Worm (Caenorhabditis elegans) whole organism, L1 larva: ENCODE results near the gene sip-1.

Source experiments
- aly-2 ChIP-seq: fragments of 150-350 bp; optimal IDR thresholded peaks from 2 replicates; lab custom pipeline; 2014; ENCODE audit warnings: missing biosample characterization, missing genetic modification characterization
- ceh-82 ChIP-seq, 3 experiments: fragments of 150-350 bp in 1 of 3; sonication (generic microtip) in 2 of 3; optimal IDR thresholded peaks; 2 replicates each; lab custom pipeline; 2014 to 2017; ENCODE audit warnings: missing biosample characterization in 3 of 3, missing genetic modification characterization in 3 of 3
- ets-5 ChIP-seq: fragments of 200-800 bp; sonication (Bioruptor generic); IDR thresholded peaks from 2 replicates; pipeline ENCODE4 v1.3.6; 2022; ENCODE audit warnings: missing genetic modification characterization, missing compliant biosample characterization
- fkh-10 ChIP-seq: sonication (generic microtip); optimal IDR thresholded peaks from 2 replicates; lab custom pipeline; 2017; ENCODE audit warnings: missing biosample characterization, missing genetic modification reagents, missing genetic modification characterization
- jun-1 ChIP-seq: fragments of 150-350 bp; optimal IDR thresholded peaks from 2 replicates; lab custom pipeline; 2014; ENCODE audit warnings: missing biosample characterization, missing genetic modification reagents, missing genetic modification characterization
- nhr-77 ChIP-seq: fragments of 150-350 bp; optimal IDR thresholded peaks from 2 replicates; lab custom pipeline; 2014; ENCODE audit warnings: missing biosample characterization, missing genetic modification characterization
- skn-1 ChIP-seq: fragments of 150-350 bp; optimal IDR thresholded peaks from 2 replicates; lab custom pipeline; 2014; ENCODE audit warnings: missing biosample characterization, missing genetic modification characterization
- sptf-1 ChIP-seq: fragments of 150-350 bp; optimal IDR thresholded peaks from 2 replicates; lab custom pipeline; 2014; ENCODE audit warnings: missing biosample characterization, missing genetic modification characterization

- TF ChIP-seq nhr-77, result no peak
- no peak for TF ChIP-seq fkh-10 (GFP tag; lab: Kevin White, UChicago)
- TF ChIP-seq ceh-82 (tag; optimal IDR thresholded peaks at IDR 0.05; lab: Kevin White, UChicago), result no peak
- TF ChIP-seq skn-1, result no peak
- TF ChIP-seq ets-5, result no peak
- no peak for TF ChIP-seq aly-2 (tag; lab: Kevin White, UChicago)
- no peak for TF ChIP-seq sptf-1 (tag; lab: Kevin White, UChicago)
- TF ChIP-seq jun-1, result no peak
Measured at ce11 chrIII:10518884-10519283, 12.3 kb upstream of the sip-1 start.
